Worm (Caenorhabditis elegans) whole organism, L4 larva: ENCODE measurements around the gene rbm-42.

ENCODE experiments used
- D1046.2 ChIP-seq: fragments of 200-800 bp; sonication (Bioruptor generic); IDR thresholded peaks from 2 replicates; pipeline ENCODE4 v1.3.6; 2022; ENCODE audit warnings: missing genetic modification characterization, missing compliant biosample characterization
- R02D3.7 ChIP-seq: fragments of 150-350 bp; sonication (generic microtip); optimal IDR thresholded peaks from 3 replicates; lab custom pipeline; 2014; ENCODE audit warnings: missing biosample characterization, missing genetic modification characterization
- Y105C5A.15 ChIP-seq: fragments of 200-800 bp; sonication (Bioruptor generic); IDR thresholded peaks from 2 replicates; pipeline ENCODE4 v1.3.6; 2022; ENCODE audit warnings: missing genetic modification characterization, missing compliant biosample characterization
- Y48G9A.11 ChIP-seq: fragments of 200-800 bp; sonication (Bioruptor generic); IDR thresholded peaks from 2 replicates; pipeline ENCODE4 v1.3.6; 2022; ENCODE audit warnings: missing genetic modification reagents, missing genetic modification characterization, missing compliant biosample characterization
- aly-2 ChIP-seq: sonication (generic microtip); optimal IDR thresholded peaks from 2 replicates; lab custom pipeline; 2018; ENCODE audit warnings: missing biosample characterization, missing genetic modification characterization
- ama-1 ChIP-seq: fragments of 150-350 bp; optimal IDR thresholded peaks from 2 replicates; lab custom pipeline; 2014; ENCODE audit warnings: inconsistent platforms, mixed read lengths
- ceh-28 ChIP-seq: fragments of 150-350 bp; optimal IDR thresholded peaks from 2 replicates; lab custom pipeline; 2014; ENCODE audit warnings: missing biosample characterization, missing genetic modification reagents, missing genetic modification characterization
- ceh-62 ChIP-seq: sonication (generic microtip); optimal IDR thresholded peaks from 2 replicates; lab custom pipeline; 2017; ENCODE audit warnings: missing biosample characterization, missing genetic modification characterization
- ces-1 ChIP-seq: fragments of 150-350 bp; sonication (generic microtip); optimal IDR thresholded peaks from 4 replicates; lab custom pipeline; 2014; ENCODE audit warnings: missing biosample characterization, missing genetic modification reagents, missing genetic modification characterization
- cey-2 ChIP-seq: sonication (generic microtip); optimal IDR thresholded peaks from 3 replicates; lab custom pipeline; 2017; ENCODE audit warnings: missing genetic modification characterization, mild to moderate bottlenecking, missing compliant biosample characterization, antibody characterized with exemption, borderline replicate concordance; ENCODE audit not compliant: insufficient read depth
- ctbp-1 ChIP-seq: fragments of 200-800 bp; sonication (Bioruptor generic); IDR thresholded peaks from 2 replicates; pipeline ENCODE4 v1.3.6; 2022; ENCODE audit warnings: missing genetic modification reagents, missing genetic modification characterization, missing compliant biosample characterization
- daf-19 ChIP-seq: fragments of 200-800 bp; sonication (Bioruptor generic); conservative IDR thresholded peaks from 2 replicates; pipeline ENCODE4 v1.3.6; 2022; ENCODE audit warnings: missing genetic modification characterization, missing compliant biosample characterization
- daf-8 ChIP-seq: fragments of 200-800 bp; sonication (Bioruptor generic); IDR thresholded peaks from 2 replicates; pipeline ENCODE4 v1.3.6; 2022; ENCODE audit warnings: missing genetic modification characterization, missing compliant biosample characterization
- dmd-6 ChIP-seq: fragments of 200-800 bp; sonication (Bioruptor generic); IDR thresholded peaks from 2 replicates; pipeline ENCODE4 v1.3.6; 2022; ENCODE audit warnings: missing genetic modification reagents, missing genetic modification characterization, missing compliant biosample characterization
- dmd-8 ChIP-seq: fragments of 200-800 bp; sonication (Bioruptor generic); IDR thresholded peaks from 2 replicates; pipeline ENCODE4 v1.3.6; 2022; ENCODE audit warnings: missing genetic modification characterization, missing compliant biosample characterization
- dmd-9 ChIP-seq: fragments of 200-800 bp; sonication (Bioruptor generic); IDR thresholded peaks from 2 replicates; pipeline ENCODE4 v1.3.6; 2022; ENCODE audit warnings: missing genetic modification reagents, missing genetic modification characterization, missing compliant biosample characterization
- dpl-1 ChIP-seq: fragments of 150-350 bp; optimal IDR thresholded peaks from 2 replicates; lab custom pipeline; 2014; ENCODE audit warnings: missing biosample characterization, missing genetic modification reagents, missing genetic modification characterization
- dve-1 ChIP-seq: sonication (generic microtip); optimal IDR thresholded peaks from 2 replicates; lab custom pipeline; 2017; ENCODE audit warnings: antibody characterized with exemption, mild to moderate bottlenecking, missing genetic modification characterization, missing compliant biosample characterization; ENCODE audit not compliant: insufficient read depth
- egl-43 ChIP-seq: fragments of 200-800 bp; sonication (Bioruptor generic); IDR thresholded peaks from 2 replicates; pipeline ENCODE4 v1.3.6; 2022; ENCODE audit warnings: missing genetic modification reagents, missing genetic modification characterization, missing compliant biosample characterization
- fkh-10 ChIP-seq: fragments of 150-350 bp; optimal IDR thresholded peaks from 2 replicates; lab custom pipeline; 2014; ENCODE audit warnings: missing biosample characterization, missing genetic modification reagents, missing genetic modification characterization
- hif-1 ChIP-seq, 2 experiments: sonication (generic microtip); optimal IDR thresholded peaks; 2 replicates each; lab custom pipeline; 2016 to 2017; ENCODE audit warnings: missing compliant biosample characterization in 2 of 2, missing genetic modification characterization in 2 of 2, missing genetic modification reagents in 2 of 2, missing genotype in 2 of 2, mild to moderate bottlenecking in 1 of 2
- hlh-11 ChIP-seq: fragments of 200-800 bp; sonication (Bioruptor generic); optimal IDR thresholded peaks from 2 replicates; lab custom pipeline; 2018; ENCODE audit warnings: mild to moderate bottlenecking, missing genetic modification characterization, missing compliant biosample characterization
- hlh-30 ChIP-seq: sonication (generic microtip); optimal IDR thresholded peaks from 2 replicates; lab custom pipeline; 2017; ENCODE audit warnings: antibody characterized with exemption, mild to moderate bottlenecking, missing genetic modification characterization, missing compliant biosample characterization; ENCODE audit not compliant: insufficient read depth
- hmg-1.1 ChIP-seq: fragments of 200-800 bp; sonication (Bioruptor generic); IDR thresholded peaks from 2 replicates; pipeline ENCODE4 v1.3.6; 2022; ENCODE audit warnings: missing genetic modification reagents, missing genetic modification characterization, missing compliant biosample characterization
- lin-1 ChIP-seq: fragments of 200-800 bp; sonication (Bioruptor generic); IDR thresholded peaks from 2 replicates; pipeline ENCODE4 v1.3.6; 2022; ENCODE audit warnings: missing genetic modification reagents, missing genetic modification characterization, missing compliant biosample characterization
- lin-13 ChIP-seq: fragments of 150-350 bp; optimal IDR thresholded peaks from 2 replicates; lab custom pipeline; 2014; ENCODE audit warnings: missing biosample characterization, missing genetic modification reagents, missing genetic modification characterization
- lin-39 ChIP-seq: fragments of 150-350 bp; optimal IDR thresholded peaks from 2 replicates; lab custom pipeline; 2014; ENCODE audit warnings: missing biosample characterization, missing genetic modification reagents, missing genetic modification characterization
- lir-3 ChIP-seq: sonication (generic microtip); optimal IDR thresholded peaks from 2 replicates; lab custom pipeline; 2016; ENCODE audit warnings: mild to moderate bottlenecking, missing genetic modification characterization, missing compliant biosample characterization
- madf-5 ChIP-seq, 2 experiments: fragments of 200-800 bp; sonication (Bioruptor generic); IDR thresholded peaks; 2 replicates each; pipeline ENCODE4 v1.3.6; 2022; ENCODE audit warnings: missing compliant biosample characterization in 2 of 2, missing genetic modification characterization in 2 of 2
- mdl-1 ChIP-seq, 2 experiments: fragments of 150-350 bp in 1 of 2; sonication (generic microtip) in 1 of 2; optimal IDR thresholded peaks; 2 replicates each; lab custom pipeline; 2014 to 2017; ENCODE audit warnings: missing biosample characterization in 2 of 2, missing genetic modification characterization in 2 of 2
- mxl-2 ChIP-seq: fragments of 200-800 bp; sonication (Bioruptor generic); conservative IDR thresholded peaks from 2 replicates; pipeline ENCODE4 v1.3.6; 2022; ENCODE audit warnings: missing genetic modification reagents, missing genetic modification characterization, missing compliant biosample characterization
- nhr-10 ChIP-seq: fragments of 150-350 bp; optimal IDR thresholded peaks from 2 replicates; lab custom pipeline; 2014; ENCODE audit warnings: missing biosample characterization, missing genetic modification characterization
- nhr-28 ChIP-seq: fragments of 150-350 bp; optimal IDR thresholded peaks from 2 replicates; lab custom pipeline; 2014; ENCODE audit warnings: missing biosample characterization, missing genetic modification characterization
- nhr-42 ChIP-seq: fragments of 200-800 bp; sonication (Bioruptor generic); IDR thresholded peaks from 2 replicates; pipeline ENCODE4 v1.3.6; 2022; ENCODE audit warnings: missing genetic modification characterization, missing compliant biosample characterization
- nhr-76 ChIP-seq: fragments of 150-350 bp; optimal IDR thresholded peaks from 2 replicates; lab custom pipeline; 2014; ENCODE audit warnings: missing biosample characterization, missing genetic modification characterization
- nhr-77 ChIP-seq: fragments of 150-350 bp; optimal IDR thresholded peaks from 2 replicates; lab custom pipeline; 2014; ENCODE audit warnings: missing biosample characterization, missing genetic modification characterization
- rbr-2 ChIP-seq: sonication (generic microtip); optimal IDR thresholded peaks from 2 replicates; lab custom pipeline; 2016; ENCODE audit warnings: missing genotype, missing genetic modification characterization, missing compliant biosample characterization
- set-16 ChIP-seq: fragments of 200-800 bp; sonication (Bioruptor generic); IDR thresholded peaks from 2 replicates; pipeline ENCODE4 v1.3.6; 2022; ENCODE audit warnings: missing genetic modification reagents, missing genetic modification characterization, missing compliant biosample characterization
- spr-3 ChIP-seq: fragments of 200-800 bp; sonication (Bioruptor generic); optimal IDR thresholded peaks from 2 replicates; lab custom pipeline; 2018; ENCODE audit warnings: mild to moderate bottlenecking, missing genetic modification characterization, missing compliant biosample characterization
- unc-130 ChIP-seq: sonication (generic microtip); optimal IDR thresholded peaks from 2 replicates; lab custom pipeline; 2016; ENCODE audit warnings: missing genetic modification reagents, missing genetic modification characterization, missing compliant biosample characterization
- unc-39 ChIP-seq: sonication (generic microtip); optimal IDR thresholded peaks from 2 replicates; lab custom pipeline; 2017; ENCODE audit warnings: missing biosample characterization, missing genetic modification characterization
- vab-7 ChIP-seq: fragments of 200-800 bp; sonication (Bioruptor generic); IDR thresholded peaks from 2 replicates; pipeline ENCODE4 v1.3.6; 2022; ENCODE audit warnings: missing genetic modification reagents, missing genetic modification characterization, missing compliant biosample characterization
- zfp-2 ChIP-seq: sonication (generic microtip); optimal IDR thresholded peaks from 2 replicates; lab custom pipeline; 2016; ENCODE audit warnings: mild to moderate bottlenecking, missing genetic modification characterization, missing compliant biosample characterization
- zip-11 ChIP-seq: fragments of 200-800 bp; sonication (Bioruptor generic); IDR thresholded peaks from 2 replicates; pipeline ENCODE4 v1.3.6; 2022; ENCODE audit warnings: missing genetic modification characterization, missing compliant biosample characterization

Gene rbm-42

ce11 chrIII:5165745-5166144, 12.7 kb upstream of the rbm-42 start:
- TF ChIP-seq cey-2 (tag; lab: Kevin White, UChicago): no peak
- TF ChIP-seq nhr-76 (tag; lab: Kevin White, UChicago): no peak
- TF ChIP-seq R02D3.7 (tag; lab: Kevin White, UChicago): no peak
- TF ChIP-seq D1046.2 (GFP tag; lab: Robert Waterston, UW): no peak
- TF ChIP-seq aly-2: no peak
- no peak for TF ChIP-seq dmd-6
- TF ChIP-seq vab-7 (GFP tag; lab: Robert Waterston, UW): no peak
- TF ChIP-seq rbr-2: no peak
- TF ChIP-seq hmg-1.1 (GFP tag; lab: Robert Waterston, UW): no peak
- no peak for TF ChIP-seq unc-130 (GFP tag; lab: Kevin White, UChicago)
- TF ChIP-seq nhr-42 (GFP tag; lab: Robert Waterston, UW): no peak
- TF ChIP-seq dpl-1 (GFP tag; lab: Kevin White, UChicago): no peak
- TF ChIP-seq daf-19 (GFP tag; lab: Robert Waterston, UW): no peak
- no peak for TF ChIP-seq madf-5 (GFP tag; IDR thresholded peaks at IDR 0.05; lab: Robert Waterston, UW)
- TF ChIP-seq ama-1 (lab: Kevin White, UChicago): no peak
- TF ChIP-seq zip-11: no peak
- TF ChIP-seq zfp-2 (tag; lab: Kevin White, UChicago): no peak
- TF ChIP-seq lin-39 (tag; lab: Kevin White, UChicago): no peak
- no peak for TF ChIP-seq spr-3 (GFP tag; lab: Kevin White, UChicago)
- no peak for TF ChIP-seq ceh-28
- TF ChIP-seq hif-1 (tag; optimal IDR thresholded peaks at IDR 0.05; lab: Kevin White, UChicago): no peak
- no peak for TF ChIP-seq lir-3 (tag; lab: Kevin White, UChicago)
- TF ChIP-seq hlh-30 (tag; lab: Kevin White, UChicago): peak; percentile 60
- no peak for TF ChIP-seq unc-39
- no peak for TF ChIP-seq fkh-10 (GFP tag; lab: Kevin White, UChicago)
- no peak for TF ChIP-seq daf-8 (GFP tag; lab: Robert Waterston, UW)
- TF ChIP-seq lin-13 (GFP tag; lab: Kevin White, UChicago): no peak
- no peak for TF ChIP-seq dve-1
- TF ChIP-seq dmd-9 (GFP tag; lab: Robert Waterston, UW): no peak
- no peak for TF ChIP-seq set-16 (GFP tag; lab: Robert Waterston, UW)
- no peak for TF ChIP-seq mxl-2 (GFP tag; lab: Robert Waterston, UW)
- TF ChIP-seq mdl-1 (tag; optimal IDR thresholded peaks at IDR 0.05; lab: Kevin White, UChicago): peak in 1 of 2 experiments; percentile 4
- TF ChIP-seq nhr-77 (tag; lab: Kevin White, UChicago): peak; percentile 16
- no peak for TF ChIP-seq egl-43
- TF ChIP-seq ces-1 (GFP tag; lab: Kevin White, UChicago): no peak
- no peak for TF ChIP-seq Y48G9A.11 (GFP tag; lab: Robert Waterston, UW)
- TF ChIP-seq Y105C5A.15 (GFP tag; lab: Robert Waterston, UW): no peak
- no peak for TF ChIP-seq ctbp-1 (GFP tag; lab: Robert Waterston, UW)
- peak; percentile 29 for TF ChIP-seq nhr-28
- no peak for TF ChIP-seq lin-1
- TF ChIP-seq nhr-10 (tag; lab: Kevin White, UChicago): no peak
- peak; percentile 19 for TF ChIP-seq hlh-11
- TF ChIP-seq dmd-8 (GFP tag; lab: Robert Waterston, UW): no peak
- TF ChIP-seq ceh-62: no peak
